Worm (Caenorhabditis elegans): Measurements from ENCODE around the gene D2007.1.

The D2007.1 gene

DNA sequence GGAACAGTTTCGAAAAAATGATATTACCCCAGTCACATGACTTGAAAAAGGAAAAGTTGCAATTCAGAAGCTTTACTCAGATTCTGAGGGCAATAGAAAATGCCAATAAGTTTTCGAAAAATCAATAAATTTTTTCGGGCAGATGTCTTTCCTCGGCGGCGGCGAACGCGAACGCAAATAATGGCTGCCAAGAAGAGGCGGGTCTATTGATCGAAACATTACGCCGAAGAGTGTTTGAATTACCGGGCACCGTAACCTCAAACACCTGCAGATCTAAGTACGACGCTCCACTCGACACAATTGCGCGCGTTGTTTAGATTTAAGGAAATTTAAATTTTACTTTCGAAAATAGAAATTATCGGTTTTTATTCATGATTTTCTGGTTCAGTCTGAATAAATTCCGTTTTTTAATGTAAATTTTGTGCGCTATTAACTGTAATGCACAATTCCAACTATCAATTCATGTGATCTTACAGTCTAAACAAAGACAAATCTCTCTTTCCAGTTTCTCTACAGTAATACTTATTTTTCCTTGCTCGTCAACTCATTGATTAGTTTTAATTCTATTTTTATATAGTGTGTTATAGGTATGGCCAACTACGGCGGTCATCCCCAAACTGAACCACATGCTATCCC, 8.6 kb downstream of the D2007.1 start, which contains the start of gene prp-8:
Gene prp-8, plus strand, starts transcription at position 586 of the 636 bp plus-strand sequence.
- no peak for TF ChIP-seq nhr-41 (GFP tag; IDR thresholded peaks at IDR 0.05)
- TF ChIP-seq lsy-2 (tag; optimal IDR thresholded peaks at IDR 0.05) = peak; percentile 94 to 99
- TF ChIP-seq hmg-1.1 (GFP tag; IDR thresholded peaks at IDR 0.05) = peak; percentile 76
- peak; percentile 90 for TF ChIP-seq mep-1 (tag; optimal IDR thresholded peaks at IDR 0.05)
- 0 out of 2 replicates have a peak, but pooled peaks have one; percentile 43 for TF ChIP-seq tra-1 (GFP tag; IDR thresholded peaks at IDR 0.05)
- TF ChIP-seq ama-1 (optimal IDR thresholded peaks at IDR 0.05) = peak; percentile 78
- no peak for TF ChIP-seq attf-4 (tag; optimal IDR thresholded peaks at IDR 0.05)
- TF ChIP-seq Y75B8A.6 (GFP tag; IDR thresholded peaks at IDR 0.05) = peak; percentile 58; the same call in 1 of the 2 replicates
- peak; percentile 91 for TF ChIP-seq dpl-1 (GFP tag; optimal IDR thresholded peaks at IDR 0.05)
- no peak for TF ChIP-seq snpc-4 (tag; optimal IDR thresholded peaks at IDR 0.05)
- TF ChIP-seq T20F7.1 (GFP tag; optimal IDR thresholded peaks at IDR 0.05) = peak; percentile 99
- peak; percentile 16 for TF ChIP-seq nhr-48 (tag; optimal IDR thresholded peaks at IDR 0.05)
- peak; percentile 74 for TF ChIP-seq T26A8.4 (GFP tag; IDR thresholded peaks at IDR 0.05)
- TF ChIP-seq nhr-10 (tag; optimal IDR thresholded peaks at IDR 0.05) = no peak
- no peak for TF ChIP-seq madf-9 (GFP tag; conservative IDR thresholded peaks at IDR 0.05)
- TF ChIP-seq Y48G9A.11 (GFP tag; IDR thresholded peaks at IDR 0.05) = peak; percentile 95
- TF ChIP-seq nhr-102 (tag; optimal IDR thresholded peaks at IDR 0.05) = peak; percentile 20
- TF ChIP-seq unc-62 (GFP tag; optimal IDR thresholded peaks at IDR 0.05 in 1 of 2) = peak in 1 of 2 experiments; percentile 98
- no peak for TF ChIP-seq unc-62 (tag; optimal IDR thresholded peaks at IDR 0.05)
- no peak for TF ChIP-seq nhr-237 (tag; optimal IDR thresholded peaks at IDR 0.05)
- no peak for TF ChIP-seq lim-7 (GFP tag; IDR thresholded peaks at IDR 0.05)
- peak; percentile 88 for TF ChIP-seq lin-13 (GFP tag; optimal IDR thresholded peaks at IDR 0.05)
- peak; percentile 75 for TF ChIP-seq zfp-2 (tag; optimal IDR thresholded peaks at IDR 0.05)
- TF ChIP-seq nhr-11 (tag; optimal IDR thresholded peaks at IDR 0.05) = peak; percentile 68
- no peak for TF ChIP-seq gei-8 (GFP tag; optimal IDR thresholded peaks at IDR 0.05)
- TF ChIP-seq dmd-9 (GFP tag; IDR thresholded peaks at IDR 0.05) = peak; percentile 50; the same call in 1 of the 2 replicates
- no peak for TF ChIP-seq skn-1 (tag; optimal IDR thresholded peaks at IDR 0.05)
- TF ChIP-seq zfp-3 (GFP tag; conservative IDR thresholded peaks at IDR 0.05) = 0 out of 2 replicates have a peak, but pooled peaks have one; percentile 58
- TF ChIP-seq lin-38 (GFP tag; IDR thresholded peaks at IDR 0.05) = peak; percentile 79
- peak; percentile 68 for TF ChIP-seq ctbp-1 (GFP tag; IDR thresholded peaks at IDR 0.05)
- TF ChIP-seq rbr-2 (tag; optimal IDR thresholded peaks at IDR 0.05) = peak; percentile 85
- no peak for TF ChIP-seq aly-2 (tag; optimal IDR thresholded peaks at IDR 0.05)
- TF ChIP-seq fos-1 (tag; optimal IDR thresholded peaks at IDR 0.05) = no peak
- peak; percentile 74 for TF ChIP-seq fkh-10 (GFP tag; optimal IDR thresholded peaks at IDR 0.05)
- no peak for TF ChIP-seq madf-5 (GFP tag; IDR thresholded peaks at IDR 0.05)
- no peak for TF ChIP-seq daf-8 (GFP tag; IDR thresholded peaks at IDR 0.05)
- no peak for TF ChIP-seq mxl-2 (GFP tag; conservative IDR thresholded peaks at IDR 0.05)
- peak; percentile 29 for TF ChIP-seq lin-15B (tag; optimal IDR thresholded peaks at IDR 0.05)
- no peak for TF ChIP-seq tag-97 (GFP tag; IDR thresholded peaks at IDR 0.05)
- no peak for TF ChIP-seq ceh-82 (tag; optimal IDR thresholded peaks at IDR 0.05)
- no peak for TF ChIP-seq F26F4.8 (GFP tag; conservative IDR thresholded peaks at IDR 0.05)
- 0 out of 2 replicates have a peak, but pooled peaks have one; percentile 32 for TF ChIP-seq lin-1 (GFP tag; IDR thresholded peaks at IDR 0.05)
- TF ChIP-seq nhr-25 (tag; optimal IDR thresholded peaks at IDR 0.05; ENCODE audit: borderline replicate concordance, insufficient read depth) = peak; percentile 87
- no peak for TF ChIP-seq Y5F2A.4 (GFP tag; optimal IDR thresholded peaks at IDR 0.05)
- peak; percentile 89 for TF ChIP-seq nhr-6 (tag; optimal IDR thresholded peaks at IDR 0.05)
- peak; percentile 92 for TF ChIP-seq dve-1 (tag; optimal IDR thresholded peaks at IDR 0.05; ENCODE audit: insufficient read depth)
- peak; percentile 31 for TF ChIP-seq spr-1 (tag; optimal IDR thresholded peaks at IDR 0.05)
- TF ChIP-seq pqm-1 (tag; optimal IDR thresholded peaks at IDR 0.05) = no peak
- peak; percentile 69 for TF ChIP-seq nhr-77 (tag; optimal IDR thresholded peaks at IDR 0.05)
- TF ChIP-seq ZK546.5 (tag; optimal IDR thresholded peaks at IDR 0.05) = peak in 1 of 2 experiments; percentile 94
- peak; percentile 53; the same call in 1 of the 2 replicates for TF ChIP-seq egl-43 (GFP tag; IDR thresholded peaks at IDR 0.05)

Data from whole organism, L4 larva.